Worm (Caenorhabditis elegans) whole organism, L1 larva: ENCODE data around the gene ZK1086.3.

ENCODE experiments used
- C04F5.9 ChIP-seq: sonication (generic microtip); optimal IDR thresholded peaks from 2 replicates; lab custom pipeline; 2016; ENCODE audit warnings: missing genetic modification characterization, missing compliant biosample characterization
- C16A3.4 ChIP-seq: fragments of 150-350 bp; optimal IDR thresholded peaks from 2 replicates; lab custom pipeline; 2014; ENCODE audit warnings: missing biosample characterization, missing genetic modification characterization
- Y116A8C.19 ChIP-seq: sonication (generic microtip); optimal IDR thresholded peaks from 2 replicates; lab custom pipeline; 2016; ENCODE audit warnings: missing compliant biosample characterization, missing genetic modification characterization, borderline replicate concordance
- aha-1 ChIP-seq: fragments of 150-350 bp; optimal IDR thresholded peaks from 2 replicates; lab custom pipeline; 2014; ENCODE audit warnings: missing biosample characterization, missing genetic modification characterization
- aly-2 ChIP-seq: fragments of 150-350 bp; optimal IDR thresholded peaks from 2 replicates; lab custom pipeline; 2014; ENCODE audit warnings: missing biosample characterization, missing genetic modification characterization
- blmp-1 ChIP-seq: fragments of 150-350 bp; optimal IDR thresholded peaks from 2 replicates; lab custom pipeline; 2014; ENCODE audit warnings: missing biosample characterization, missing genetic modification characterization
- ceh-63 ChIP-seq: fragments of 200-800 bp; sonication (Bioruptor generic); optimal IDR thresholded peaks from 2 replicates; lab custom pipeline; 2018; ENCODE audit warnings: mild to moderate bottlenecking, missing genetic modification characterization, missing compliant biosample characterization
- ceh-82 ChIP-seq, 3 experiments: fragments of 150-350 bp in 1 of 3; sonication (generic microtip) in 2 of 3; optimal IDR thresholded peaks; 2 replicates each; lab custom pipeline; 2014 to 2017; ENCODE audit warnings: missing biosample characterization in 3 of 3, missing genetic modification characterization in 3 of 3
- ceh-90 ChIP-seq: sonication (generic microtip); optimal IDR thresholded peaks from 2 replicates; lab custom pipeline; 2016; ENCODE audit warnings: missing genetic modification characterization, missing compliant biosample characterization
- ces-1 ChIP-seq: fragments of 150-350 bp; optimal IDR thresholded peaks from 2 replicates; lab custom pipeline; 2014; ENCODE audit warnings: missing biosample characterization, missing genetic modification reagents, missing genetic modification characterization
- dsc-1 ChIP-seq: sonication (generic microtip); optimal IDR thresholded peaks from 2 replicates; lab custom pipeline; 2016; ENCODE audit warnings: mild to moderate bottlenecking, missing genetic modification characterization, missing compliant biosample characterization
- efl-1 ChIP-seq, 4 experiments: fragments of 150-350 bp; optimal IDR thresholded peaks in 3 of 4; peaks in 1 of 4; 1 replicate in 1 of 4; 2 replicates in 3 of 4; lab custom pipeline; 2014; ENCODE audit warnings: missing biosample characterization in 2 of 4, missing genetic modification characterization in 2 of 4, missing genetic modification reagents in 2 of 4
- egl-13 ChIP-seq: sonication (generic microtip); optimal IDR thresholded peaks from 2 replicates; lab custom pipeline; 2016; ENCODE audit warnings: missing genotype, missing genetic modification reagents, missing genetic modification characterization, missing compliant biosample characterization
- egl-27 ChIP-seq, 2 experiments: fragments of 150-350 bp in 1 of 2; sonication (generic microtip); optimal IDR thresholded peaks; 3 replicates each; lab custom pipeline; 2017 to 2018; ENCODE audit warnings: missing biosample characterization in 2 of 2, missing genetic modification characterization in 2 of 2, missing genetic modification reagents in 2 of 2
- elt-2 ChIP-seq: sonication (generic microtip); optimal IDR thresholded peaks from 2 replicates; lab custom pipeline; 2016; ENCODE audit warnings: missing genetic modification characterization, mild to moderate bottlenecking, inconsistent platforms, missing compliant biosample characterization, missing genetic modification reagents
- elt-3 ChIP-seq, 6 experiments: fragments of 150-350 bp in 1 of 6; sonication (generic microtip); optimal IDR thresholded peaks; 2 replicates each; lab custom pipeline; 2017 to 2018; ENCODE audit warnings: missing biosample characterization in 6 of 6, missing genetic modification characterization in 6 of 6, inconsistent platforms in 1 of 6
- ets-5 ChIP-seq: fragments of 200-800 bp; sonication (Bioruptor generic); IDR thresholded peaks from 2 replicates; pipeline ENCODE4 v1.3.6; 2022; ENCODE audit warnings: missing genetic modification characterization, missing compliant biosample characterization
- fkh-10 ChIP-seq: sonication (generic microtip); optimal IDR thresholded peaks from 2 replicates; lab custom pipeline; 2017; ENCODE audit warnings: missing biosample characterization, missing genetic modification reagents, missing genetic modification characterization
- fkh-4 ChIP-seq: sonication (generic microtip); optimal IDR thresholded peaks from 2 replicates; lab custom pipeline; 2016; ENCODE audit warnings: missing compliant biosample characterization, missing genetic modification characterization, borderline replicate concordance
- grh-1 ChIP-seq: fragments of 200-800 bp; sonication (Bioruptor generic); IDR thresholded peaks from 2 replicates; pipeline ENCODE4 v1.3.6; 2022; ENCODE audit warnings: missing genetic modification reagents, missing genetic modification characterization, missing compliant biosample characterization
- hlh-17 ChIP-seq: fragments of 200-800 bp; sonication (Bioruptor generic); optimal IDR thresholded peaks from 2 replicates; lab custom pipeline; 2018; ENCODE audit warnings: missing genetic modification characterization, mild to moderate bottlenecking, missing compliant biosample characterization, moderate library complexity, borderline replicate concordance
- hlh-4 ChIP-seq: sonication (generic microtip); optimal IDR thresholded peaks from 2 replicates; lab custom pipeline; 2016; ENCODE audit warnings: mild to moderate bottlenecking, missing genetic modification characterization, missing compliant biosample characterization
- hpl-2 ChIP-seq: fragments of 150-350 bp; optimal IDR thresholded peaks from 2 replicates; lab custom pipeline; 2014; ENCODE audit warnings: missing biosample characterization, missing genetic modification reagents, missing genetic modification characterization
- isw-1 ChIP-seq: fragments of 200-800 bp; sonication (Bioruptor generic); IDR thresholded peaks from 2 replicates; pipeline ENCODE4 v1.3.6; 2022; ENCODE audit warnings: missing genetic modification characterization, missing compliant biosample characterization
- jun-1 ChIP-seq: fragments of 150-350 bp; optimal IDR thresholded peaks from 2 replicates; lab custom pipeline; 2014; ENCODE audit warnings: missing biosample characterization, missing genetic modification reagents, missing genetic modification characterization
- lin-13 ChIP-seq: fragments of 150-350 bp; optimal IDR thresholded peaks from 2 replicates; lab custom pipeline; 2014; ENCODE audit warnings: missing biosample characterization, missing genetic modification reagents, missing genetic modification characterization
- lin-39 ChIP-seq: fragments of 150-350 bp; optimal IDR thresholded peaks from 2 replicates; lab custom pipeline; 2014; ENCODE audit warnings: missing biosample characterization, missing genetic modification reagents, missing genetic modification characterization
- mab-9 ChIP-seq: fragments of 200-800 bp; sonication (Bioruptor generic); IDR thresholded peaks from 2 replicates; pipeline ENCODE4 v1.3.6; 2022; ENCODE audit warnings: missing genetic modification reagents, missing genetic modification characterization, missing compliant biosample characterization
- mdl-1 ChIP-seq, 2 experiments: fragments of 150-350 bp; optimal IDR thresholded peaks; 2 replicates each; lab custom pipeline; 2014 to 2017; ENCODE audit warnings: missing biosample characterization in 2 of 2, missing genetic modification characterization in 2 of 2, inconsistent platforms in 1 of 2
- mef-2 ChIP-seq: fragments of 150-350 bp; optimal IDR thresholded peaks from 2 replicates; lab custom pipeline; 2014; ENCODE audit warnings: missing biosample characterization, missing genetic modification characterization
- mep-1 ChIP-seq: fragments of 150-350 bp; optimal IDR thresholded peaks from 2 replicates; lab custom pipeline; 2014; ENCODE audit warnings: missing biosample characterization, missing genetic modification characterization
- nhr-20 ChIP-seq: sonication (generic microtip); optimal IDR thresholded peaks from 2 replicates; lab custom pipeline; 2016; ENCODE audit warnings: mild to moderate bottlenecking, missing genetic modification characterization, missing compliant biosample characterization
- nhr-237 ChIP-seq: fragments of 150-350 bp; optimal IDR thresholded peaks from 2 replicates; lab custom pipeline; 2014; ENCODE audit warnings: missing biosample characterization, missing genetic modification characterization
- nhr-47 ChIP-seq: sonication (generic microtip); optimal IDR thresholded peaks from 2 replicates; lab custom pipeline; 2016; ENCODE audit warnings: mild to moderate bottlenecking, missing genetic modification characterization, moderate library complexity, missing compliant biosample characterization
- nhr-71 ChIP-seq: sonication (generic microtip); optimal IDR thresholded peaks from 2 replicates; lab custom pipeline; 2016; ENCODE audit warnings: mild to moderate bottlenecking, missing genetic modification characterization, moderate library complexity, missing compliant biosample characterization
- nhr-77 ChIP-seq: fragments of 150-350 bp; optimal IDR thresholded peaks from 2 replicates; lab custom pipeline; 2014; ENCODE audit warnings: missing biosample characterization, missing genetic modification characterization
- nhr-84 ChIP-seq: sonication (generic microtip); optimal IDR thresholded peaks from 2 replicates; lab custom pipeline; 2017; ENCODE audit warnings: missing biosample characterization, missing genetic modification characterization
- nhr-85 ChIP-seq: sonication (generic microtip); peaks from one replicate; lab custom pipeline; 2016; ENCODE audit warnings: missing genetic modification characterization, inconsistent platforms, missing compliant biosample characterization
- pax-3 ChIP-seq: fragments of 200-800 bp; sonication (Bioruptor generic); optimal IDR thresholded peaks from 2 replicates; lab custom pipeline; 2018; ENCODE audit warnings: mild to moderate bottlenecking, missing genetic modification characterization, moderate library complexity, missing compliant biosample characterization
- skn-1 ChIP-seq: fragments of 150-350 bp; optimal IDR thresholded peaks from 2 replicates; lab custom pipeline; 2014; ENCODE audit warnings: missing biosample characterization, missing genetic modification characterization
- snpc-4 ChIP-seq: fragments of 150-350 bp; optimal IDR thresholded peaks from 2 replicates; lab custom pipeline; 2014; ENCODE audit warnings: missing biosample characterization, missing genetic modification characterization
- snu-23 ChIP-seq: sonication (generic microtip); optimal IDR thresholded peaks from 2 replicates; lab custom pipeline; 2016; ENCODE audit warnings: missing genetic modification characterization, missing compliant biosample characterization
- sox-4 ChIP-seq: sonication (generic microtip); optimal IDR thresholded peaks from 2 replicates; lab custom pipeline; 2016; ENCODE audit warnings: missing genetic modification characterization, missing compliant biosample characterization
- sptf-1 ChIP-seq: fragments of 150-350 bp; optimal IDR thresholded peaks from 2 replicates; lab custom pipeline; 2014; ENCODE audit warnings: missing biosample characterization, missing genetic modification characterization
- unc-30 ChIP-seq: sonication (generic microtip); optimal IDR thresholded peaks from 2 replicates; lab custom pipeline; 2017; ENCODE audit warnings: missing biosample characterization, missing genetic modification characterization
- unc-98 ChIP-seq: fragments of 200-800 bp; sonication (Bioruptor generic); IDR thresholded peaks from 2 replicates; pipeline ENCODE4 v1.3.6; 2022; ENCODE audit warnings: missing genetic modification characterization, missing compliant biosample characterization
- vab-15 ChIP-seq: sonication (generic microtip); optimal IDR thresholded peaks from 2 replicates; lab custom pipeline; 2017; ENCODE audit warnings: missing genotype, mild to moderate bottlenecking, missing genetic modification characterization, missing compliant biosample characterization
- xbp-1 ChIP-seq: sonication (generic microtip); optimal IDR thresholded peaks from 2 replicates; lab custom pipeline; 2016; ENCODE audit warnings: missing genetic modification characterization, missing compliant biosample characterization
- ztf-11 ChIP-seq, 2 experiments: sonication (generic microtip); optimal IDR thresholded peaks; 2 replicates each; lab custom pipeline; 2016 to 2017; ENCODE audit warnings: missing genetic modification characterization in 2 of 2, missing biosample characterization in 1 of 2, missing compliant biosample characterization in 1 of 2
- ztf-4 ChIP-seq: fragments of 150-350 bp; optimal IDR thresholded peaks from 2 replicates; lab custom pipeline; 2014; ENCODE audit warnings: missing biosample characterization, missing genetic modification characterization

Gene ZK1086.3

DNA sequence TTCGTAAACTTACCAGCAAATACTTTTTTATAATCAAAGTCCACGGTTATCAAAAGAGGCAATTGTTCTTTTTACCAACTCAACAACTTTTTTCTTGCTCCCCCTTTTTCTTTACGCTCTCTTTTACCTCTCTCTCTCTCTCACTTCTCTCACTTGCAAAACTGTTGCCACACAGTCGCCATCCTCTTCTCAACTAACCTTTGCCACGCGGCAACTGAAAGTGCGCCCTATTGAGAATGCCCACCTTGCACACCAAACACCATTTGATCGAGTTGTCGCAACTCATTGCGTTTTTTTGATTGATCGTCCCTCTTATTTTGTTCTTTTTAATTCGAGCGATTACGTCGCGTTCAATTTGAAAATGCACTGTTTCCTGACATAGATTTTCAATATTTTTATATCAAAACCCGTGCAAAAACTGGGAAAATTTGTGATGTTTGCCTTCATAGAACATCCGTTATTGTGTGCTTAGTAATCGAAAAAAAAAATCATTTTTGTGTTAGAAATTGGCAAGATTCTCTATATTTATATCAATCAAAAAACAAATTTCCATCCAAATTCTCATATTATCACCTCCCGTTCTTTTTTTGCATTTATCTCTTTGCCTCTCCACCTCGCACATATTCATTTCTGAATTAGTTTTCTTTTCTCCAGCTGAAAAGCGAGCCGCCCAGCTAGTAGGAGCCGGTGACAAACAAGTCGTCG is 43.8 kb upstream of the ZK1086.3 start, which contains the start of gene nhr-71:
nhr-71 (plus strand) TSS at position 655 of the 705 bp plus-strand sequence.
- no peak for TF ChIP-seq nhr-77 (tag; lab: Kevin White, UChicago)
- TF ChIP-seq nhr-84 (tag; lab: Kevin White, UChicago), result no peak
- no peak for TF ChIP-seq C16A3.4 (tag; lab: Kevin White, UChicago)
- TF ChIP-seq dsc-1 (tag; lab: Kevin White, UChicago), result no peak
- TF ChIP-seq snu-23 (GFP tag; lab: Kevin White, UChicago), result peak; percentile 20
- no peak for TF ChIP-seq ceh-82 (tag; optimal IDR thresholded peaks at IDR 0.05; lab: Kevin White, UChicago)
- no peak for TF ChIP-seq ces-1 (GFP tag; lab: Kevin White, UChicago)
- TF ChIP-seq unc-30, result no peak
- no peak for TF ChIP-seq xbp-1
- TF ChIP-seq lin-13 (GFP tag; lab: Kevin White, UChicago), result no peak
- TF ChIP-seq ceh-90 (tag; lab: Kevin White, UChicago), result no peak
- TF ChIP-seq hpl-2 (GFP tag; lab: Kevin White, UChicago), result no peak
- no peak for TF ChIP-seq fkh-10 (GFP tag; lab: Kevin White, UChicago)
- TF ChIP-seq ztf-11 (tag; optimal IDR thresholded peaks at IDR 0.05; lab: Kevin White, UChicago), result no peak
- no peak for TF ChIP-seq elt-3 (tag; optimal IDR thresholded peaks at IDR 0.05; lab: Kevin White, UChicago)
- TF ChIP-seq hlh-4, result no peak
- peak in 1 of 2 experiments; percentile 2 for TF ChIP-seq mdl-1 (tag; optimal IDR thresholded peaks at IDR 0.05; lab: Kevin White, UChicago)
- peak; percentile 26 for TF ChIP-seq nhr-20 (tag; lab: Kevin White, UChicago)
- no peak for TF ChIP-seq isw-1 (GFP tag; lab: Robert Waterston, UW)
- no peak for TF ChIP-seq lin-39 (tag; lab: Kevin White, UChicago)
- TF ChIP-seq ceh-63 (GFP tag; lab: Kevin White, UChicago), result no peak
- no peak for TF ChIP-seq skn-1 (tag; lab: Kevin White, UChicago)
- TF ChIP-seq aha-1, result no peak
- TF ChIP-seq nhr-47 (tag; lab: Kevin White, UChicago), result no peak
- no peak for TF ChIP-seq hlh-17 (GFP tag; lab: Kevin White, UChicago)
- no peak for TF ChIP-seq mab-9
- no peak for TF ChIP-seq blmp-1
- no peak for TF ChIP-seq sox-4 (tag; lab: Kevin White, UChicago)
- TF ChIP-seq nhr-71, result peak; percentile 66
- no peak for TF ChIP-seq unc-98 (GFP tag; lab: Robert Waterston, UW)
- TF ChIP-seq jun-1 (tag; lab: Kevin White, UChicago), result no peak
- no peak for TF ChIP-seq snpc-4 (tag; lab: Kevin White, UChicago)
- no peak for TF ChIP-seq C04F5.9
- TF ChIP-seq sptf-1 (tag; lab: Kevin White, UChicago), result no peak
- TF ChIP-seq, all 84 proteins: peak for 4

DNA sequence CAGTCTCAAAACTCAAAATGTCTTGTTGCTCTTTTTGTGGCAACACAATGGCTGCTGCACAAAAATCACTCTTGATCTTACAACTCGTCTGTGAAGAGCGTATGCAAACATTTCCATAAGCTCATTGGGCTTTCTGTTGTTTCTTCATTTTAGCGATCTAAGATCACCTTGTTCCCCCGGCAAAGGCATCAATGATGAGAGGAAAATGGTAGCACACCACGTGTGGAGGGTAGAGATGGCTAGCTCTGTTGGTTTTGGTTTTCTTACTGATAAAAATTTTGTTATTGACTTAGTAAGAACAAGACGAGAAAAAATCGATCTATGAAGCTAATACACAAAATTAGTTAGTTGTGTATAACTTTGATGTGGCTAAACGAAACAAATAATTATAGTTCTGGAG is 42.6 kb upstream of the ZK1086.3 start:
- no peak for TF ChIP-seq hlh-4
- no peak for TF ChIP-seq elt-2 (tag; lab: Kevin White, UChicago)
- TF ChIP-seq nhr-85 (tag; lab: Kevin White, UChicago), result no peak
- TF ChIP-seq grh-1 (GFP tag; lab: Robert Waterston, UW), result no peak
- TF ChIP-seq mef-2, result no peak
- TF ChIP-seq sptf-1 (tag; lab: Kevin White, UChicago), result no peak
- no peak for TF ChIP-seq vab-15 (tag; lab: Kevin White, UChicago)
- TF ChIP-seq egl-13 (tag; lab: Kevin White, UChicago), result no peak
- TF ChIP-seq nhr-20 (tag; lab: Kevin White, UChicago), result no peak
- TF ChIP-seq pax-3 (tag; lab: Kevin White, UChicago), result no peak
- no peak for TF ChIP-seq C16A3.4 (tag; lab: Kevin White, UChicago)
- no peak for TF ChIP-seq unc-98 (GFP tag; lab: Robert Waterston, UW)
- TF ChIP-seq ztf-4, result no peak
- TF ChIP-seq aha-1, result no peak
- no peak for TF ChIP-seq C04F5.9
- TF ChIP-seq nhr-237 (tag; lab: Kevin White, UChicago), result no peak
- no peak for TF ChIP-seq ces-1 (GFP tag; lab: Kevin White, UChicago)
- peak; percentile 68 for TF ChIP-seq nhr-77 (tag; lab: Kevin White, UChicago)
- TF ChIP-seq fkh-4 (tag; lab: Kevin White, UChicago), result no peak
- no peak for TF ChIP-seq skn-1 (tag; lab: Kevin White, UChicago)
- TF ChIP-seq Y116A8C.19, result no peak
- no peak for TF ChIP-seq ets-5
- no peak for TF ChIP-seq egl-27 (tag; optimal IDR thresholded peaks at IDR 0.05; lab: Kevin White, UChicago)
- TF ChIP-seq mep-1, result no peak
- no peak for TF ChIP-seq aly-2
- no peak for TF ChIP-seq efl-1 (optimal IDR thresholded peaks at IDR 0.05; lab: Kevin White, UChicago)
- TF ChIP-seq efl-1 (GFP tag; optimal IDR thresholded peaks at IDR 0.05 in 1 of 2; lab: Kevin White, UChicago), result peak in 1 of 2 experiments; percentile 10
